Fruit fly (Drosophila melanogaster): ENCODE data around the gene Fum3.

The Fum3 gene

dm6 chr3L:11487327-11487973 is 21.8 kb upstream of the Fum3 start, which contains the start of gene chrb (continued):
- TF ChIP-seq CG5953 (GFP tag; IDR thresholded peaks at IDR 0.05) (0 out of 2 replicates have a peak, but pooled peaks have one; percentile 23), CG14441 (GFP tag; IDR thresholded peaks at IDR 0.05) (no peak), tx (GFP tag; optimal IDR thresholded peaks at IDR 0.05) (no peak), CG33557 (GFP tag; optimal IDR thresholded peaks at IDR 0.05) (peak; percentile 54), Bdp1 (GFP tag; optimal IDR thresholded peaks at IDR 0.05) (no peak), NC2α (GFP tag; optimal IDR thresholded peaks at IDR 0.05) (peak; percentile 77), fd3F (GFP tag; optimal IDR thresholded peaks at IDR 0.05) (no peak), cato (GFP tag; optimal IDR thresholded peaks at IDR 0.05; ENCODE audit: borderline replicate concordance) (no peak), p53 (GFP tag; optimal IDR thresholded peaks at IDR 0.05) (peak; percentile 58), CG4404 (GFP tag; IDR thresholded peaks at IDR 0.05) (no peak), MTF-1 (GFP tag; optimal IDR thresholded peaks at IDR 0.05; ENCODE audit: borderline replicate concordance) (peak; percentile 52), vfl (GFP tag; optimal IDR thresholded peaks at IDR 0.05) (peak; percentile 21), CoRest (tag; optimal IDR thresholded peaks at IDR 0.05) (no peak), dan (GFP tag; IDR thresholded peaks at IDR 0.05) (no peak), gce (GFP tag; IDR thresholded peaks at IDR 0.05) (peak; percentile 76; the same call in 1 of the 3 replicates), pzg (GFP tag; optimal IDR thresholded peaks at IDR 0.05) (no peak), CG16863 (GFP tag; optimal IDR thresholded peaks at IDR 0.05) (peak; percentile 63), CG14014 (GFP tag; IDR thresholded peaks at IDR 0.05) (no peak), Lpt (GFP tag; optimal IDR thresholded peaks at IDR 0.05) (no peak), Fer1 (GFP tag; optimal IDR thresholded peaks at IDR 0.05) (peak; percentile 72), Vsx1 (GFP tag; optimal IDR thresholded peaks at IDR 0.05) (peak; percentile 47), bcd (GFP tag; optimal IDR thresholded peaks at IDR 0.05) (peak; percentile 3), CG2199 (GFP tag; IDR thresholded peaks at IDR 0.05) (peak; percentile 87; the same call in 1 of the 3 replicates), CG17912 (GFP tag; optimal IDR thresholded peaks at IDR 0.05) (no peak), CG18764 (GFP tag; optimal IDR thresholded peaks at IDR 0.05) (no peak), Jarid2 (GFP tag; optimal IDR thresholded peaks at IDR 0.05) (peak; percentile 99), CG2875 (GFP tag; optimal IDR thresholded peaks at IDR 0.05) (peak; percentile 62), Dek (tag; optimal IDR thresholded peaks at IDR 0.05) (peak; percentile 22), wek (GFP tag; optimal IDR thresholded peaks at IDR 0.05) (peak; percentile 44), CG7928 (GFP tag; optimal IDR thresholded peaks at IDR 0.05) (no peak), hb (GFP tag; IDR thresholded peaks at IDR 0.05; ENCODE audit: partially characterized antibody) (no peak), tap (tag; optimal IDR thresholded peaks at IDR 0.05) (no peak), Ravus (GFP tag; IDR thresholded peaks at IDR 0.05) (no peak), lilli (GFP tag; optimal IDR thresholded peaks at IDR 0.05) (peak; percentile 69), HLH3B (GFP tag; IDR thresholded peaks at IDR 0.05) (peak; percentile 39; the same call in 1 of the 2 replicates), sens (GFP tag) (peak; percentile 92), Gug (GFP tag; IDR thresholded peaks at IDR 0.05) (peak; percentile 38; the same call in 2 of the 4 replicates), Myb (GFP tag; optimal IDR thresholded peaks at IDR 0.05) (peak; percentile 21), CG32772 (GFP tag; IDR thresholded peaks at IDR 0.05) (peak; percentile 21; the same call in 1 of the 2 replicates), YL-1 (GFP tag; optimal IDR thresholded peaks at IDR 0.05) (peak; percentile 35), ssp (GFP tag; IDR thresholded peaks at IDR 0.05) (no peak), CG10543 (GFP tag; optimal IDR thresholded peaks at IDR 0.05) (peak; percentile 74), Ada2b (GFP tag; IDR thresholded peaks at IDR 0.05) (no peak), nerfin-1 (tag; optimal IDR thresholded peaks at IDR 0.05) (peak; percentile 58), CG8290 (GFP tag; optimal IDR thresholded peaks at IDR 0.05) (peak; percentile 4), CG8290 (tag; optimal IDR thresholded peaks at IDR 0.05) (peak in 1 of 2 experiments; percentile 61), Chrac-16 (GFP tag; optimal IDR thresholded peaks at IDR 0.05) (no peak), CG15073 (GFP tag; optimal IDR thresholded peaks at IDR 0.05) (no peak), chm (GFP tag; IDR thresholded peaks at IDR 0.05) (peak; percentile 97), trh (GFP tag; optimal IDR thresholded peaks at IDR 0.05) (no peak), CG4854 (GFP tag; optimal IDR thresholded peaks at IDR 0.05) (peak; percentile 32)

Measured in whole organism, embryonic.